Worm (Caenorhabditis elegans) whole organism, young adult: Measurements from ENCODE around the gene K10D6.3.

Experiments
- B0019.2 ChIP-seq: fragments of 200-800 bp; sonication (Bioruptor generic); conservative IDR thresholded peaks from 2 replicates; pipeline ENCODE4 v1.3.6; 2022; ENCODE audit warnings: missing genetic modification reagents, missing genetic modification characterization, missing compliant biosample characterization
- B0261.1 ChIP-seq: sonication (generic microtip); optimal IDR thresholded peaks from 2 replicates; lab custom pipeline; 2016; ENCODE audit warnings: mild to moderate bottlenecking, missing genetic modification characterization, moderate library complexity, missing compliant biosample characterization
- B0336.3 ChIP-seq: fragments of 200-800 bp; sonication (Bioruptor generic); IDR thresholded peaks from 2 replicates; pipeline ENCODE4 v1.3.6; 2022; ENCODE audit warnings: missing genetic modification characterization, missing compliant biosample characterization
- F33H1.4 ChIP-seq: fragments of 200-800 bp; sonication (Bioruptor generic); IDR thresholded peaks from 2 replicates; pipeline ENCODE4 v1.3.6; 2022; ENCODE audit warnings: missing genetic modification reagents, missing genetic modification characterization, missing compliant biosample characterization
- F55B11.4 ChIP-seq: sonication (generic microtip); optimal IDR thresholded peaks from 2 replicates; lab custom pipeline; 2016; ENCODE audit warnings: missing compliant biosample characterization, missing genetic modification characterization, borderline replicate concordance; ENCODE audit not compliant: insufficient read depth
- F57A8.1 ChIP-seq: fragments of 200-800 bp; sonication (Bioruptor generic); optimal IDR thresholded peaks from 2 replicates; lab custom pipeline; 2018; ENCODE audit warnings: mild to moderate bottlenecking, missing genetic modification characterization, moderate library complexity, missing compliant biosample characterization
- K11D2.4 ChIP-seq: fragments of 200-800 bp; sonication (Bioruptor generic); IDR thresholded peaks from 2 replicates; pipeline ENCODE4 v1.3.6; 2022; ENCODE audit warnings: missing genetic modification reagents, missing genetic modification characterization, missing compliant biosample characterization
- K12H6.12 ChIP-seq: fragments of 200-800 bp; sonication (Bioruptor generic); optimal IDR thresholded peaks from 2 replicates; lab custom pipeline; 2018; ENCODE audit warnings: mild to moderate bottlenecking, missing genetic modification characterization, missing compliant biosample characterization
- T07F8.4 ChIP-seq: sonication (generic microtip); optimal IDR thresholded peaks from 2 replicates; lab custom pipeline; 2016; ENCODE audit warnings: mild to moderate bottlenecking, missing genetic modification characterization, moderate library complexity, missing compliant biosample characterization
- Y53F4B.3 ChIP-seq: fragments of 200-800 bp; sonication (Bioruptor generic); IDR thresholded peaks from 2 replicates; pipeline ENCODE4 v1.3.6; 2022; ENCODE audit warnings: missing genetic modification reagents, missing genetic modification characterization, missing compliant biosample characterization
- Y53G8AR.9 ChIP-seq: fragments of 200-800 bp; sonication (Bioruptor generic); conservative IDR thresholded peaks from 2 replicates; pipeline ENCODE4 v1.3.6; 2022; ENCODE audit warnings: missing genetic modification reagents, missing genetic modification characterization, missing compliant biosample characterization
- akir-1 ChIP-seq: fragments of 200-800 bp; sonication (Bioruptor generic); optimal IDR thresholded peaks from 2 replicates; lab custom pipeline; 2018; ENCODE audit warnings: mild to moderate bottlenecking, missing genetic modification characterization, moderate library complexity, missing compliant biosample characterization
- aptf-2 ChIP-seq: fragments of 200-800 bp; sonication (Bioruptor generic); conservative IDR thresholded peaks from 2 replicates; pipeline ENCODE4 v1.3.6; 2022; ENCODE audit warnings: missing genetic modification reagents, missing genetic modification characterization, missing compliant biosample characterization
- aptf-3 ChIP-seq: fragments of 200-800 bp; sonication (Bioruptor generic); IDR thresholded peaks from 2 replicates; pipeline ENCODE4 v1.3.6; 2022; ENCODE audit warnings: missing genetic modification characterization, missing compliant biosample characterization
- athp-1 ChIP-seq: sonication (generic microtip); optimal IDR thresholded peaks from 2 replicates; lab custom pipeline; 2017; ENCODE audit warnings: mild to moderate bottlenecking, missing genetic modification characterization, missing compliant biosample characterization
- ceh-40 ChIP-seq: fragments of 200-800 bp; sonication (Bioruptor generic); IDR thresholded peaks from 2 replicates; pipeline ENCODE4 v1.3.6; 2022; ENCODE audit warnings: missing genetic modification characterization, missing compliant biosample characterization
- ceh-58 ChIP-seq: fragments of 200-800 bp; sonication (Bioruptor generic); IDR thresholded peaks from 2 replicates; pipeline ENCODE4 v1.3.6; 2022; ENCODE audit warnings: missing genetic modification characterization, missing compliant biosample characterization
- chd-7 ChIP-seq: sonication (generic microtip); optimal IDR thresholded peaks from 2 replicates; lab custom pipeline; 2016; ENCODE audit warnings: mild to moderate bottlenecking, missing genetic modification characterization, moderate library complexity, missing compliant biosample characterization
- egl-18 ChIP-seq: fragments of 200-800 bp; sonication (Bioruptor generic); IDR thresholded peaks from 2 replicates; pipeline ENCODE4 v1.3.6; 2022; ENCODE audit warnings: missing genetic modification reagents, missing genetic modification characterization, missing compliant biosample characterization
- egl-44 ChIP-seq: fragments of 200-800 bp; sonication (Bioruptor generic); IDR thresholded peaks from 2 replicates; pipeline ENCODE4 v1.3.6; 2022; ENCODE audit warnings: missing genetic modification reagents, missing genetic modification characterization, missing compliant biosample characterization
- egrh-3 ChIP-seq: fragments of 200-800 bp; sonication (Bioruptor generic); IDR thresholded peaks from 2 replicates; pipeline ENCODE4 v1.3.6; 2022; ENCODE audit warnings: missing genetic modification reagents, missing genetic modification characterization, missing compliant biosample characterization
- ets-4 ChIP-seq: fragments of 200-800 bp; sonication (Bioruptor generic); optimal IDR thresholded peaks from 2 replicates; lab custom pipeline; 2018; ENCODE audit warnings: mild to moderate bottlenecking, missing genetic modification characterization, missing compliant biosample characterization
- him-1 ChIP-seq: sonication (generic microtip); optimal IDR thresholded peaks from 2 replicates; lab custom pipeline; 2016; ENCODE audit warnings: missing genotype, missing genetic modification reagents, missing genetic modification characterization, missing compliant biosample characterization
- hmg-1.2 ChIP-seq: fragments of 200-800 bp; sonication (Bioruptor generic); IDR thresholded peaks from 2 replicates; pipeline ENCODE4 v1.3.6; 2022; ENCODE audit warnings: missing genetic modification reagents, missing genetic modification characterization, missing compliant biosample characterization
- lin-26 ChIP-seq: fragments of 200-800 bp; sonication (Bioruptor generic); IDR thresholded peaks from 2 replicates; pipeline ENCODE4 v1.3.6; 2022; ENCODE audit warnings: missing genetic modification reagents, missing genetic modification characterization, missing compliant biosample characterization
- nfya-1 ChIP-seq: sonication (generic microtip); optimal IDR thresholded peaks from 2 replicates; lab custom pipeline; 2017; ENCODE audit warnings: antibody characterized with exemption, missing compliant biosample characterization, missing genetic modification characterization, borderline replicate concordance; ENCODE audit not compliant: insufficient read depth
- nfyb-1 ChIP-seq: fragments of 200-800 bp; sonication (Bioruptor generic); IDR thresholded peaks from 2 replicates; pipeline ENCODE4 v1.3.6; 2022; ENCODE audit warnings: missing genetic modification reagents, missing genetic modification characterization, missing compliant biosample characterization
- nhr-80 ChIP-seq: sonication (generic microtip); optimal IDR thresholded peaks from 2 replicates; lab custom pipeline; 2016; ENCODE audit warnings: missing genetic modification characterization, missing compliant biosample characterization
- pha-4 ChIP-seq: fragments of 150-350 bp; sonication (generic microtip); optimal IDR thresholded peaks from 2 replicates; lab custom pipeline; 2014; ENCODE audit warnings: missing biosample characterization, missing genetic modification reagents, missing genetic modification characterization
- tbp1 ChIP-seq: fragments of 200-800 bp; sonication (Bioruptor generic); optimal IDR thresholded peaks from 2 replicates; lab custom pipeline; 2018; ENCODE audit warnings: mild to moderate bottlenecking, missing genetic modification characterization, missing compliant biosample characterization
- unc-130 ChIP-seq: sonication (generic microtip); optimal IDR thresholded peaks from 2 replicates; lab custom pipeline; 2016; ENCODE audit warnings: missing genetic modification reagents, missing genetic modification characterization, missing compliant biosample characterization

Gene K10D6.3

ce11 chrV:11157947-11158346 is 42.5 kb upstream of the K10D6.3 start, which contains the start of gene srg-42:
Gene srg-42, minus strand, starts transcription at chrV:11158047.
- TF ChIP-seq tbp1 = no peak
- no peak for TF ChIP-seq K12H6.12 (tag; lab: Kevin White, UChicago)
- TF ChIP-seq F57A8.1 (GFP tag; lab: Kevin White, UChicago) = no peak
- TF ChIP-seq nfyb-1 (GFP tag; lab: Robert Waterston, UW) = no peak
- no peak for TF ChIP-seq K11D2.4 (GFP tag; lab: Robert Waterston, UW)
- TF ChIP-seq ceh-40 (GFP tag; lab: Robert Waterston, UW) = no peak

ce11 chrV:11161791-11162190 is 38.6 kb upstream of the K10D6.3 start, which contains the start of gene srg-41:
Gene srg-41, minus strand, starts transcription at chrV:11161891.
- TF ChIP-seq nfya-1 (tag; lab: Kevin White, UChicago) (no peak), T07F8.4 (no peak)
- TF ChIP-seq, all 124 proteins: peak for 0

ce11 chrV:11164475-11164874 is 35.9 kb upstream of the K10D6.3 start, which contains the start of gene srg-40:
Gene srg-40, minus strand, starts transcription at chrV:11164575.
- no peak for TF ChIP-seq Y53F4B.3
- no peak for TF ChIP-seq chd-7 (tag; lab: Kevin White, UChicago)
- no peak for TF ChIP-seq F33H1.4 (GFP tag; lab: Robert Waterston, UW)
- no peak for TF ChIP-seq hmg-1.2 (GFP tag; lab: Robert Waterston, UW)
- TF ChIP-seq, all 124 proteins: peak for 0

ce11 chrV:11167745-11168144 is 32.7 kb upstream of the K10D6.3 start:
- TF ChIP-seq B0019.2 (GFP tag; lab: Robert Waterston, UW) (no peak), athp-1 (tag; lab: Kevin White, UChicago) (no peak), akir-1 (GFP tag; lab: Kevin White, UChicago) (no peak), egrh-3 (GFP tag; lab: Robert Waterston, UW) (no peak), B0336.3 (no peak), ceh-58 (no peak), aptf-2 (no peak)

ce11 chrV:11170564-11171329 is 29.7 kb upstream of the K10D6.3 start:
- TF ChIP-seq nhr-80 (tag; lab: Kevin White, UChicago) (no peak), aptf-3 (GFP tag; lab: Robert Waterston, UW) (no peak), F55B11.4 (tag; lab: Kevin White, UChicago) (no peak), ets-4 (GFP tag; lab: Kevin White, UChicago) (no peak), unc-130 (GFP tag; lab: Kevin White, UChicago) (no peak), pha-4 (tag; lab: Kevin White, UChicago) (no peak), Y53G8AR.9 (no peak), B0261.1 (no peak), lin-26 (GFP tag; lab: Robert Waterston, UW) (no peak), egl-18 (GFP tag; lab: Robert Waterston, UW) (no peak), him-1 (tag; lab: Kevin White, UChicago) (no peak), egl-44 (no peak), K12H6.12 (tag; lab: Kevin White, UChicago) (no peak)
